Worm (Caenorhabditis elegans): Measurements from ENCODE around the gene F35C5.3.

The F35C5.3 gene

ce11 chrII:12865604-12866003 is 23.0 kb upstream of the F35C5.3 start, which contains the start of gene snf-5:
Gene snf-5 (minus strand): TSS chrII:12865785.
- no peak for TF ChIP-seq ceh-82 (tag; optimal IDR thresholded peaks at IDR 0.05)
- no peak for TF ChIP-seq elt-2 (tag; optimal IDR thresholded peaks at IDR 0.05)
- no peak for TF ChIP-seq fkh-10 (GFP tag; optimal IDR thresholded peaks at IDR 0.05)
- TF ChIP-seq unc-62 (GFP tag; optimal IDR thresholded peaks at IDR 0.05): no peak
- no peak for TF ChIP-seq lin-15B (tag; optimal IDR thresholded peaks at IDR 0.05)
- no peak for TF ChIP-seq hmg-11 (tag; optimal IDR thresholded peaks at IDR 0.05)
- no peak for TF ChIP-seq egl-5 (tag; optimal IDR thresholded peaks at IDR 0.05)
- TF ChIP-seq nhr-237 (tag; optimal IDR thresholded peaks at IDR 0.05): no peak
- no peak for TF ChIP-seq unc-39 (tag; optimal IDR thresholded peaks at IDR 0.05)
- TF ChIP-seq eor-1 (tag; optimal IDR thresholded peaks at IDR 0.05): no peak
- TF ChIP-seq ztf-4 (tag; optimal IDR thresholded peaks at IDR 0.05): no peak

ce11 chrII:12866079-12866478 is 22.5 kb upstream of the F35C5.3 start:
- no peak for TF ChIP-seq nhr-23 (tag; optimal IDR thresholded peaks at IDR 0.05)
- no peak for TF ChIP-seq ceh-16 (tag; optimal IDR thresholded peaks at IDR 0.05)
- TF ChIP-seq ztf-4 (tag; optimal IDR thresholded peaks at IDR 0.05): no peak
- no peak for TF ChIP-seq snpc-4 (tag; optimal IDR thresholded peaks at IDR 0.05)
- no peak for TF ChIP-seq ceh-9 (tag; optimal IDR thresholded peaks at IDR 0.05)
- TF ChIP-seq nhr-28 (tag; optimal IDR thresholded peaks at IDR 0.05): no peak
- TF ChIP-seq hmg-11 (tag; optimal IDR thresholded peaks at IDR 0.05): no peak
- TF ChIP-seq nhr-12 (tag; optimal IDR thresholded peaks at IDR 0.05): no peak
- TF ChIP-seq ama-1 (optimal IDR thresholded peaks at IDR 0.05): no peak
- TF ChIP-seq sea-2 (GFP tag; optimal IDR thresholded peaks at IDR 0.05): no peak
- TF ChIP-seq zag-1 (tag; optimal IDR thresholded peaks at IDR 0.05): no peak
- no peak for TF ChIP-seq egl-5 (tag; optimal IDR thresholded peaks at IDR 0.05)
- TF ChIP-seq ztf-11 (tag; optimal IDR thresholded peaks at IDR 0.05): no peak
- no peak for TF ChIP-seq R02D3.7 (tag; optimal IDR thresholded peaks at IDR 0.05)
- TF ChIP-seq lin-15B (tag; optimal IDR thresholded peaks at IDR 0.05): no peak
- no peak for TF ChIP-seq elt-2 (tag; optimal IDR thresholded peaks at IDR 0.05)
- no peak for TF ChIP-seq fos-1 (tag; optimal IDR thresholded peaks at IDR 0.05)
- no peak for TF ChIP-seq pqm-1 (tag; optimal IDR thresholded peaks at IDR 0.05)
- no peak for TF ChIP-seq nhr-67 (tag; optimal IDR thresholded peaks at IDR 0.05)
- no peak for TF ChIP-seq daf-12 (tag; optimal IDR thresholded peaks at IDR 0.05)

DNA sequence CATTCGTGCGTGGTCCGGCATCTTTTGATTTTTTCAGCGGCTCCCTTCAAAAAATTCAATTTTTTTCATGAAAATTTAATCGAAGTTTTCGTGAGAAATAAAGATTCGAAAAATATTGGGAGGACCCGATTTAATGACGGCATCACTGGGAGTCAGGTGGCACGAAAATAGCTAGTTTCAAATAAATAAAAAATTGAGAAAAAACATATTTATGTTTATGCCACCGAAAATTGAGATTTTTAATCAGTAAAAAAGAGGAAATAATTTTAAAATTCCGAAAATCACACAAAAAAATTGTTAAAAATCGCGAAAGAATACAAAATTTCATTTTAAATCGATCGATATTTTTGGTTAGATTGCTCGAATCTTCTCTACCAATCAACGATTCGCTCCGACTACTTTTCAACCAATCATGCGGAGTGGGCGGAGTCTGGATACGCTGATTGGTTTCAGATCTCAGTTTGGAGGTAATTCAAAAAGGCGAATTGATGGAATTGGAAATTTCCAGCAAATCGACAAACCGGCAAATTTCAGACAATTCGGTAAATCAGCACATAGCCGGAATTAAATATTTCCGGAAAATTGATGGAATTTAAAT is 10.4 kb upstream of the F35C5.3 start, which contains the start of gene gsy-1:
Gene gsy-1 (minus strand): TSS at position 51 of the 598 bp plus-strand sequence.
- TF ChIP-seq nhr-77 (tag; optimal IDR thresholded peaks at IDR 0.05) (no peak), nhr-12 (tag; optimal IDR thresholded peaks at IDR 0.05) (no peak), ceh-16 (tag; optimal IDR thresholded peaks at IDR 0.05) (no peak), hmg-11 (tag; optimal IDR thresholded peaks at IDR 0.05) (no peak), lsy-12 (tag; optimal IDR thresholded peaks at IDR 0.05) (peak; percentile 35), nfya-1 (tag; optimal IDR thresholded peaks at IDR 0.05; ENCODE audit: insufficient read depth) (peak; percentile 75), nhr-76 (tag; optimal IDR thresholded peaks at IDR 0.05) (no peak)

DNA sequence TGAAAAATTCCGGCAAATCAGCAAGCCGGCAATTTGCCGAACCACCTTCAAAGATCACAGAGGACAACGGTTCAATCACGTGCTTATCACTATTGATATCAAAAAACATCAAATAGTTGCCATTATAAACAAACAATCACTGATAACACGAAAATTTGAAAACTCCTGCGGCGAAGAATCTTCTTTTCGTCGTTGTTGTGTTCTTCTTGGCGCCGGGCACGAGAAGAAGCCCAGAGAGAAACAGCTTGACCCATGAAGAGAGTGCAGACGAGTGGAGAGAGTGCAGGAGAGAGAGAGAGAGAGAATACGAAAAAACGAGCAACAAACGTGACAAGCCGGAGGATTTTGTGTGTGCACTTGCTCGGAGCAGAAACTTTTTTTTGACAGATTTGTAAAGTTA is 9.9 kb upstream of the F35C5.3 start:
- TF ChIP-seq ztf-4 (tag; optimal IDR thresholded peaks at IDR 0.05): no peak
- peak; percentile 98 for TF ChIP-seq elt-2 (tag; optimal IDR thresholded peaks at IDR 0.05)
- no peak for TF ChIP-seq egl-5 (tag; optimal IDR thresholded peaks at IDR 0.05)
- peak; percentile 93 for TF ChIP-seq pha-4 (tag; optimal IDR thresholded peaks at IDR 0.05)
- peak; percentile 12 for TF ChIP-seq hmg-11 (tag; optimal IDR thresholded peaks at IDR 0.05)
- TF ChIP-seq lsy-12 (tag; optimal IDR thresholded peaks at IDR 0.05): peak; percentile 17
- TF ChIP-seq tbx-2 (tag; optimal IDR thresholded peaks at IDR 0.05): no peak
- no peak for TF ChIP-seq nhr-237 (tag; optimal IDR thresholded peaks at IDR 0.05)
- TF ChIP-seq nfya-1 (tag; optimal IDR thresholded peaks at IDR 0.05; ENCODE audit: insufficient read depth): peak; percentile 27
- TF ChIP-seq lin-39 (tag; optimal IDR thresholded peaks at IDR 0.05): peak; percentile 34
- no peak for TF ChIP-seq R02D3.7 (tag; optimal IDR thresholded peaks at IDR 0.05)
- TF ChIP-seq unc-39 (tag; optimal IDR thresholded peaks at IDR 0.05): no peak
- peak; percentile 27 for TF ChIP-seq ama-1 (optimal IDR thresholded peaks at IDR 0.05)
- TF ChIP-seq fos-1 (tag; optimal IDR thresholded peaks at IDR 0.05): no peak
- TF ChIP-seq fkh-2 (tag; optimal IDR thresholded peaks at IDR 0.05): no peak
- no peak for TF ChIP-seq lin-15B (tag; optimal IDR thresholded peaks at IDR 0.05)
- no peak for TF ChIP-seq sea-2 (GFP tag; optimal IDR thresholded peaks at IDR 0.05)
- TF ChIP-seq daf-12 (tag; optimal IDR thresholded peaks at IDR 0.05): no peak
- no peak for TF ChIP-seq ceh-16 (tag; optimal IDR thresholded peaks at IDR 0.05)
- no peak for TF ChIP-seq unc-62 (GFP tag; optimal IDR thresholded peaks at IDR 0.05)
- no peak for TF ChIP-seq mml-1 (tag; optimal IDR thresholded peaks at IDR 0.05)
- peak; percentile 9 for TF ChIP-seq snpc-4 (tag; optimal IDR thresholded peaks at IDR 0.05)
- TF ChIP-seq ceh-28 (tag; optimal IDR thresholded peaks at IDR 0.05): no peak
- TF ChIP-seq egl-27 (tag; optimal IDR thresholded peaks at IDR 0.05): no peak
- no peak for TF ChIP-seq nhr-67 (tag; optimal IDR thresholded peaks at IDR 0.05)
- TF ChIP-seq elt-1 (tag; optimal IDR thresholded peaks at IDR 0.05): no peak
- peak; percentile 95 for TF ChIP-seq pqm-1 (tag; optimal IDR thresholded peaks at IDR 0.05)
- peak; percentile 38 for TF ChIP-seq mdl-1 (tag; optimal IDR thresholded peaks at IDR 0.05)
- TF ChIP-seq aly-2 (tag; optimal IDR thresholded peaks at IDR 0.05): no peak
- TF ChIP-seq zag-1 (tag; optimal IDR thresholded peaks at IDR 0.05): no peak
- TF ChIP-seq elt-3 (tag; optimal IDR thresholded peaks at IDR 0.05): no peak
- peak; percentile 41 for TF ChIP-seq jun-1 (tag; optimal IDR thresholded peaks at IDR 0.05)
- TF ChIP-seq ztf-11 (tag; optimal IDR thresholded peaks at IDR 0.05): no peak
- TF ChIP-seq nhr-12 (tag; optimal IDR thresholded peaks at IDR 0.05): no peak
- TF ChIP-seq nhr-43 (tag; optimal IDR thresholded peaks at IDR 0.05; ENCODE audit: poor library complexity, severe bottlenecking): no peak
- TF ChIP-seq fkh-10 (GFP tag; optimal IDR thresholded peaks at IDR 0.05): no peak
